Fruit fly (Drosophila melanogaster) whole organism, embryonic: ENCODE data around the gene CG32971.
A peak's percentile ranks its signal among the peaks of the same experiment; 100 is the strongest.

ENCODE experiments used
- Aef1 ChIP-seq: fragments of 200-800 bp; sonication (Bioruptor generic); IDR thresholded peaks from 3 replicates; pipeline ENCODE4 v1.3.6; 2022; ENCODE audit warnings: missing biosample characterization, missing genetic modification characterization
- Antp ChIP-seq: fragments of 200-800 bp; sonication (Bioruptor generic); optimal IDR thresholded peaks from 3 replicates; lab custom pipeline; 2016; ENCODE audit warnings: missing biosample characterization, missing genetic modification characterization
- CG13287 ChIP-seq: fragments of 200-800 bp; sonication (Bioruptor generic); IDR thresholded peaks from 2 replicates; pipeline ENCODE4 v1.3.6; 2022; ENCODE audit warnings: missing biosample characterization, missing genetic modification characterization; ENCODE audit not compliant: partially characterized antibody
- CG13775 ChIP-seq: fragments of 200-800 bp; sonication (Bioruptor generic); optimal IDR thresholded peaks from 3 replicates; lab custom pipeline; 2017; ENCODE audit warnings: missing biosample characterization, mild to moderate bottlenecking, missing genetic modification characterization
- CG14441 ChIP-seq: fragments of 200-800 bp; sonication (Bioruptor generic); IDR thresholded peaks from 2 replicates; pipeline ENCODE4 v1.3.6; 2022; ENCODE audit warnings: missing biosample characterization, missing genetic modification characterization
- CG15696 ChIP-seq: fragments of 200-800 bp; sonication (Bioruptor generic); optimal IDR thresholded peaks from 2 replicates; lab custom pipeline; 2019; ENCODE audit warnings: missing biosample characterization, mild to moderate bottlenecking, missing genetic modification characterization, moderate library complexity
- CG1602 ChIP-seq: fragments of 200-800 bp; sonication (Bioruptor generic); optimal IDR thresholded peaks from 3 replicates; lab custom pipeline; 2016; ENCODE audit warnings: missing biosample characterization, missing genetic modification characterization
- CG17802 ChIP-seq: fragments of 200-800 bp; sonication (Bioruptor generic); optimal IDR thresholded peaks from 2 replicates; lab custom pipeline; 2018; ENCODE audit warnings: missing biosample characterization, mild to moderate bottlenecking, missing genetic modification characterization, moderate library complexity
- CG30431 ChIP-seq: fragments of 200-800 bp; sonication (Bioruptor generic); optimal IDR thresholded peaks from 2 replicates; lab custom pipeline; 2017; ENCODE audit warnings: missing biosample characterization, missing genetic modification characterization
- CG31388 ChIP-seq: fragments of 200-800 bp; sonication (Bioruptor generic); optimal IDR thresholded peaks from 2 replicates; lab custom pipeline; 2016; ENCODE audit warnings: missing biosample characterization, missing genetic modification characterization
- CG31441 ChIP-seq: fragments of 200-800 bp; sonication (Bioruptor generic); IDR thresholded peaks from 2 replicates; pipeline ENCODE4 v1.3.6; 2022; ENCODE audit warnings: missing biosample characterization, missing genetic modification characterization
- CG32532 ChIP-seq: fragments of 200-800 bp; sonication (Bioruptor generic); IDR thresholded peaks from 2 replicates; pipeline ENCODE4 v1.3.6; 2022; ENCODE audit warnings: missing biosample characterization, missing genetic modification characterization
- CG32767 ChIP-seq: fragments of 200-800 bp; sonication (Bioruptor generic); IDR thresholded peaks from 2 replicates; pipeline ENCODE4 v1.3.6; 2022; ENCODE audit warnings: missing biosample characterization, missing genetic modification characterization
- CG3281 ChIP-seq: fragments of 200-800 bp; sonication (Bioruptor generic); optimal IDR thresholded peaks from 3 replicates; lab custom pipeline; 2017; ENCODE audit warnings: missing biosample characterization, mild to moderate bottlenecking, missing genetic modification characterization
- CG33213 ChIP-seq: fragments of 200-800 bp; sonication (Bioruptor generic); optimal IDR thresholded peaks from 3 replicates; lab custom pipeline; 2016; ENCODE audit warnings: missing biosample characterization, missing genetic modification characterization
- CG34376 ChIP-seq: fragments of 200-800 bp; sonication (Bioruptor generic); optimal IDR thresholded peaks from 2 replicates; lab custom pipeline; 2018; ENCODE audit warnings: missing biosample characterization, mild to moderate bottlenecking, missing genetic modification characterization
- CG5245 ChIP-seq: fragments of 200-800 bp; sonication (Bioruptor generic); optimal IDR thresholded peaks from 3 replicates; lab custom pipeline; 2016; ENCODE audit warnings: missing biosample characterization, missing genetic modification characterization
- CG6654 ChIP-seq: fragments of 200-800 bp; sonication (Bioruptor generic); optimal IDR thresholded peaks from 2 replicates; lab custom pipeline; 2017; ENCODE audit warnings: missing biosample characterization, mild to moderate bottlenecking, missing genetic modification characterization
- CG6683 ChIP-seq: fragments of 200-800 bp; sonication (Bioruptor generic); optimal IDR thresholded peaks from 2 replicates; lab custom pipeline; 2017; ENCODE audit warnings: missing biosample characterization, mild to moderate bottlenecking, missing genetic modification characterization, missing genetic modification reagents
- CG7963 ChIP-seq: fragments of 200-800 bp; sonication (Bioruptor generic); IDR thresholded peaks from 3 replicates; pipeline ENCODE4 v1.3.6; 2022; ENCODE audit warnings: missing biosample characterization, missing genetic modification characterization; ENCODE audit not compliant: partially characterized antibody
- CG8089 ChIP-seq: fragments of 200-800 bp; sonication (Bioruptor generic); optimal IDR thresholded peaks from 3 replicates; lab custom pipeline; 2016; ENCODE audit warnings: missing biosample characterization, missing genetic modification characterization
- CG9817 ChIP-seq: fragments of 200-800 bp; sonication (Bioruptor generic); optimal IDR thresholded peaks from 2 replicates; lab custom pipeline; 2018; ENCODE audit warnings: missing biosample characterization, mild to moderate bottlenecking, missing genetic modification characterization, moderate library complexity
- Dfd ChIP-seq, 2 experiments: fragments of >200 bp; optimal IDR thresholded peaks; 2 replicates each; lab custom pipeline; 2017; ENCODE audit warnings: missing biosample characterization in 2 of 2, missing genetic modification characterization in 2 of 2
- Drgx ChIP-seq: fragments of 200-800 bp; sonication (Bioruptor generic); IDR thresholded peaks from 2 replicates; pipeline ENCODE4 v1.3.6; 2022; ENCODE audit warnings: missing biosample characterization, missing genetic modification characterization
- GATAe ChIP-seq: fragments of 200-800 bp; sonication (Bioruptor generic); conservative IDR thresholded peaks from 2 replicates; pipeline ENCODE4 v1.3.6; 2022; ENCODE audit warnings: missing biosample characterization, missing genetic modification characterization
- Hr3 ChIP-seq: fragments of 200-800 bp; sonication (Bioruptor generic); optimal IDR thresholded peaks from 3 replicates; lab custom pipeline; 2016; ENCODE audit warnings: missing biosample characterization, missing genetic modification characterization
- Lpt ChIP-seq: fragments of >200 bp; optimal IDR thresholded peaks from 2 replicates; lab custom pipeline; 2018; ENCODE audit warnings: missing biosample characterization, missing genetic modification characterization
- MESR4 ChIP-seq: fragments of 200-800 bp; sonication (Bioruptor generic); optimal IDR thresholded peaks from 2 replicates; lab custom pipeline; 2018; ENCODE audit warnings: missing biosample characterization, mild to moderate bottlenecking, missing genetic modification characterization, moderate library complexity
- Mad ChIP-seq: fragments of 200-800 bp; sonication (Bioruptor generic); optimal IDR thresholded peaks from 2 replicates; lab custom pipeline; 2016; ENCODE audit warnings: missing biosample characterization, missing genetic modification characterization
- Med ChIP-seq: fragments of 200-800 bp; sonication (Bioruptor generic); peaks from one replicate; lab custom pipeline; 2016; ENCODE audit warnings: missing biosample characterization, missing genetic modification characterization, mild to moderate bottlenecking, inconsistent platforms, moderate library complexity
- Opbp ChIP-seq: fragments of 200-800 bp; sonication (Bioruptor generic); IDR thresholded peaks from 3 replicates; pipeline ENCODE4 v1.3.6; 2022; ENCODE audit warnings: missing biosample characterization, missing genetic modification characterization; ENCODE audit not compliant: partially characterized antibody
- Pdp1 ChIP-seq, 2 experiments: fragments of 200-800 bp; sonication (Bioruptor generic); optimal IDR thresholded peaks; 3 replicates each; lab custom pipeline; 2016; ENCODE audit warnings: missing biosample characterization in 2 of 2, missing genetic modification characterization in 2 of 2, mild to moderate bottlenecking in 1 of 2, moderate library complexity in 1 of 2
- Ptx1 ChIP-seq: fragments of 200-800 bp; sonication (Bioruptor generic); IDR thresholded peaks from 2 replicates; pipeline ENCODE4 v1.3.6; 2022; ENCODE audit warnings: missing biosample characterization, missing genetic modification characterization
- Ssrp ChIP-seq: fragments of 200-800 bp; sonication (Bioruptor generic); optimal IDR thresholded peaks from 2 replicates; lab custom pipeline; 2018; ENCODE audit warnings: missing biosample characterization, mild to moderate bottlenecking, missing genetic modification characterization, moderate library complexity
- Xbp1 ChIP-seq: fragments of 200-800 bp; sonication (Bioruptor generic); optimal IDR thresholded peaks from 3 replicates; lab custom pipeline; 2016; ENCODE audit warnings: missing biosample characterization, mild to moderate bottlenecking, missing genetic modification characterization
- YL-1 ChIP-seq: fragments of 200-800 bp; sonication (Bioruptor generic); optimal IDR thresholded peaks from 3 replicates; lab custom pipeline; 2017; ENCODE audit warnings: missing biosample characterization, mild to moderate bottlenecking, missing genetic modification characterization
- ab ChIP-seq: fragments of 200-800 bp; sonication (Bioruptor generic); optimal IDR thresholded peaks from 2 replicates; lab custom pipeline; 2016; ENCODE audit warnings: missing biosample characterization, missing genetic modification characterization
- ap ChIP-seq: fragments of 200-800 bp; sonication (Bioruptor generic); IDR thresholded peaks from 2 replicates; pipeline ENCODE4 v1.3.6; 2022; ENCODE audit warnings: missing biosample characterization, missing genetic modification characterization
- chinmo ChIP-seq: fragments of 200-800 bp; sonication (Bioruptor generic); IDR thresholded peaks from 4 replicates; pipeline ENCODE4 v1.3.6; 2022; ENCODE audit warnings: missing biosample characterization, missing genetic modification characterization; ENCODE audit not compliant: partially characterized antibody
- crc ChIP-seq: fragments of 200-800 bp; sonication (Bioruptor generic); optimal IDR thresholded peaks from 2 replicates; lab custom pipeline; 2016; ENCODE audit warnings: missing biosample characterization, missing genetic modification characterization
- croc ChIP-seq: fragments of 200-800 bp; sonication (Bioruptor generic); conservative IDR thresholded peaks from 3 replicates; pipeline ENCODE4 v1.3.6; 2022; ENCODE audit warnings: missing biosample characterization, missing genetic modification characterization
- dmrt99B ChIP-seq: fragments of 200-800 bp; sonication (Bioruptor generic); optimal IDR thresholded peaks from 2 replicates; lab custom pipeline; 2018; ENCODE audit warnings: missing biosample characterization, mild to moderate bottlenecking, missing genetic modification characterization, moderate library complexity
- ken ChIP-seq: fragments of 200-800 bp; sonication (Bioruptor generic); IDR thresholded peaks from 3 replicates; pipeline ENCODE4 v1.3.6; 2022; ENCODE audit warnings: missing biosample characterization, missing genetic modification characterization
- lab ChIP-seq: fragments of 200-800 bp; sonication (Bioruptor generic); optimal IDR thresholded peaks from 3 replicates; lab custom pipeline; 2017; ENCODE audit warnings: missing biosample characterization, missing genetic modification characterization, mild to moderate bottlenecking, moderate library complexity, missing genetic modification reagents
- lilli ChIP-seq: fragments of 200-800 bp; sonication (Bioruptor generic); optimal IDR thresholded peaks from 3 replicates; lab custom pipeline; 2016; ENCODE audit warnings: missing biosample characterization, missing genetic modification characterization
- scrt ChIP-seq: fragments of 200-800 bp; sonication (Bioruptor generic); optimal IDR thresholded peaks from 2 replicates; lab custom pipeline; 2018; ENCODE audit warnings: missing biosample characterization, mild to moderate bottlenecking, missing genetic modification characterization, moderate library complexity
- stc ChIP-seq: fragments of 200-800 bp; sonication (Bioruptor generic); IDR thresholded peaks from 2 replicates; pipeline ENCODE4 v1.3.6; 2022; ENCODE audit warnings: missing biosample characterization, missing genetic modification characterization
- tin ChIP-seq: fragments of 200-800 bp; sonication (Bioruptor generic); optimal IDR thresholded peaks from 3 replicates; lab custom pipeline; 2016; ENCODE audit warnings: missing biosample characterization, missing genetic modification characterization
- tup ChIP-seq: fragments of 200-800 bp; sonication (Bioruptor generic); optimal IDR thresholded peaks from 2 replicates; lab custom pipeline; 2016; ENCODE audit warnings: missing biosample characterization, mild to moderate bottlenecking, missing genetic modification characterization, moderate library complexity
- twi ChIP-seq: fragments of 200-800 bp; optimal IDR thresholded peaks from 2 replicates; lab custom pipeline; 2019; ENCODE audit warnings: missing biosample characterization, mild to moderate bottlenecking, missing genetic modification characterization, moderate library complexity
- yki ChIP-seq: fragments of >200 bp; optimal IDR thresholded peaks from 3 replicates; lab custom pipeline; 2018

Gene CG32971

DNA sequence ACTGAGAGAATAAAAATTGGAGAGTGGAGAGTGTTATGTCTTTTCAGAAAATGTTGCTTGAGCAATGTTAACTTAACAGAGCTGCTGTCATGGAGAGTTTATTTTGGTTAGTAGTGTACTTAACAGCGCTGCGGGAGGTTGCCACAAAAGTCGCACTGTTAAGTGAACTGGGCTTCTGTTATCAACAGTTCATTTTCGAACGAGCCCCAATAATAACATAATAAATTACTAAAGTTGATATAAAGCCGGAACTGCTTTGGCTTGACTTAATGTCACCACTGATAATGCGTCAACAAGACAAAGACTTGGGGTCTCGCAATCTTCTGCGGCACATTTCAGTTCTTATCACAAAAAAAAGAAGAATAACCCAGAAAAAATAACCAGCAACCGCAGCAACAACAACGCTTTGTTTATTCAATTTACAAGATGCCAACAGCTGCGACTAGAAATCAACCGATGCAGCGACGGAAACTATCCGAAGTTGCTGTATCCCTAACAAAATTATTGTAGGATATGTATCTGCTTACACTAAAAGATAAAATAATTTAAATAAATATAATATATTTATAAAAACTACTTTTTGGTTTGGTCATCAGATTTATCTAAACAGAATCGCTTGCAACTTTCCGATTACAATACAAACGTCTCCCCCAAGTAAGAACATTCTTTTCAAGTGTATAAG, 39.9 kb upstream of the CG32971 start (continued):
- TF ChIP-seq Mad (GFP tag; lab: Kevin White, UChicago) (no peak), GATAe (GFP tag; lab: Robert Waterston, UW) (no peak), MESR4 (no peak), CG13775 (no peak), CG5245 (GFP tag; lab: Kevin White, UChicago) (no peak), Hr3 (GFP tag; lab: Kevin White, UChicago) (peak; percentile 12), tup (GFP tag; lab: Kevin White, UChicago) (no peak), CG17802 (tag; lab: Kevin White, UChicago) (no peak), CG3281 (GFP tag; lab: Kevin White, UChicago) (no peak), Lpt (GFP tag; lab: Kevin White, UChicago) (no peak), scrt (GFP tag; lab: Kevin White, UChicago) (no peak), CG7963 (GFP tag; lab: Robert Waterston, UW) (no peak), crc (GFP tag; lab: Kevin White, UChicago) (no peak), CG31441 (GFP tag; lab: Robert Waterston, UW) (0 out of 2 replicates have a peak, but pooled peaks have one; percentile 26), ap (GFP tag; lab: Robert Waterston, UW) (no peak), CG9817 (tag; lab: Kevin White, UChicago) (no peak), yki (lab: Kevin White, UChicago) (no peak), Ssrp (tag; lab: Kevin White, UChicago) (peak; percentile 24), tin (GFP tag; lab: Kevin White, UChicago) (no peak), CG32767 (no peak), CG6654 (GFP tag; lab: Kevin White, UChicago) (no peak), Ptx1 (GFP tag; lab: Robert Waterston, UW) (no peak), Opbp (GFP tag; lab: Robert Waterston, UW) (no peak), twi (tag; lab: Kevin White, UChicago) (peak; percentile 6), lab (GFP tag; lab: Kevin White, UChicago) (no peak), dmrt99B (tag; lab: Kevin White, UChicago) (no peak), CG15696 (no peak), CG13287 (GFP tag; lab: Robert Waterston, UW) (no peak), ab (GFP tag; lab: Kevin White, UChicago) (no peak), Med (GFP tag; lab: Kevin White, UChicago) (peak; percentile 41), chinmo (GFP tag; lab: Robert Waterston, UW) (0 out of 4 replicates have a peak, but pooled peaks have one; percentile 8), CG14441 (GFP tag; lab: Robert Waterston, UW) (no peak), Drgx (GFP tag; lab: Robert Waterston, UW) (0 out of 2 replicates have a peak, but pooled peaks have one; percentile 56), CG33213 (GFP tag; lab: Kevin White, UChicago) (no peak), Dfd (GFP tag; optimal IDR thresholded peaks at IDR 0.05; lab: Kevin White, UChicago) (no peak), CG30431 (no peak), CG34376 (GFP tag; lab: Kevin White, UChicago) (no peak), CG8089 (GFP tag; lab: Kevin White, UChicago) (no peak), Pdp1 (GFP tag; optimal IDR thresholded peaks at IDR 0.05; lab: Kevin White, UChicago) (no peak), Aef1 (GFP tag; lab: Robert Waterston, UW) (no peak), stc (no peak), CG1602 (no peak), croc (no peak), CG31388 (GFP tag; lab: Kevin White, UChicago) (no peak), ken (no peak), YL-1 (GFP tag; lab: Kevin White, UChicago) (no peak), Xbp1 (GFP tag; lab: Kevin White, UChicago) (no peak), lilli (GFP tag; lab: Kevin White, UChicago) (no peak), CG32532 (GFP tag; lab: Robert Waterston, UW) (no peak), CG6683 (GFP tag; lab: Kevin White, UChicago) (no peak), Antp (no peak)
